Fruit fly (Drosophila melanogaster) whole organism, embryonic: Measurements from ENCODE around the gene Rad17.

Experiments
- Ada2b ChIP-seq: fragments of 200-800 bp; sonication (Bioruptor generic); IDR thresholded peaks from 2 replicates; pipeline ENCODE4 v1.3.6; 2022; ENCODE audit warnings: missing biosample characterization, missing genetic modification characterization
- Aef1 ChIP-seq: fragments of 200-800 bp; sonication (Bioruptor generic); IDR thresholded peaks from 3 replicates; pipeline ENCODE4 v1.3.6; 2022; ENCODE audit warnings: missing biosample characterization, missing genetic modification characterization
- Atf3 ChIP-seq: fragments of 200-800 bp; sonication (Bioruptor generic); optimal IDR thresholded peaks from 3 replicates; lab custom pipeline; 2016; ENCODE audit warnings: missing biosample characterization, missing genetic modification characterization
- CG10274 ChIP-seq: fragments of 200-800 bp; sonication (Bioruptor generic); optimal IDR thresholded peaks from 3 replicates; lab custom pipeline; 2017; ENCODE audit warnings: missing biosample characterization, mild to moderate bottlenecking, missing genetic modification characterization
- CG10366 ChIP-seq: fragments of 200-800 bp; sonication (Bioruptor generic); IDR thresholded peaks from 2 replicates; pipeline ENCODE4 v1.3.6; 2022; ENCODE audit warnings: missing biosample characterization, missing genetic modification characterization
- CG10462 ChIP-seq: fragments of 200-800 bp; sonication (Bioruptor generic); optimal IDR thresholded peaks from 2 replicates; lab custom pipeline; 2016; ENCODE audit warnings: missing biosample characterization, missing genetic modification characterization
- CG11696 ChIP-seq: fragments of 200-800 bp; sonication (Bioruptor generic); IDR thresholded peaks from 2 replicates; pipeline ENCODE4 v1.3.6; 2022; ENCODE audit warnings: missing biosample characterization, missing genetic modification characterization
- CG11723 ChIP-seq: fragments of 200-800 bp; sonication (Bioruptor generic); optimal IDR thresholded peaks from 2 replicates; lab custom pipeline; 2017; ENCODE audit warnings: missing biosample characterization, mild to moderate bottlenecking, missing genetic modification characterization
- CG12769 ChIP-seq: fragments of 200-800 bp; sonication (Bioruptor generic); optimal IDR thresholded peaks from 2 replicates; lab custom pipeline; 2019; ENCODE audit warnings: missing biosample characterization, mild to moderate bottlenecking, missing genetic modification characterization, moderate library complexity
- CG17359 ChIP-seq: fragments of 200-800 bp; sonication (Bioruptor generic); optimal IDR thresholded peaks from 3 replicates; lab custom pipeline; 2018; ENCODE audit warnings: missing biosample characterization, mild to moderate bottlenecking, missing genetic modification characterization, moderate library complexity
- CG1832 ChIP-seq: fragments of 200-800 bp; sonication (Bioruptor generic); optimal IDR thresholded peaks from 2 replicates; lab custom pipeline; 2017; ENCODE audit warnings: missing biosample characterization, mild to moderate bottlenecking, missing genetic modification characterization, inconsistent platforms
- CG2199 ChIP-seq: fragments of 200-800 bp; sonication (Bioruptor generic); IDR thresholded peaks from 3 replicates; pipeline ENCODE4 v1.3.6; 2022; ENCODE audit warnings: missing biosample characterization, missing genetic modification characterization
- CG4617 ChIP-seq: fragments of 200-800 bp; sonication (Bioruptor generic); optimal IDR thresholded peaks from 3 replicates; lab custom pipeline; 2016; ENCODE audit warnings: missing biosample characterization, missing genetic modification characterization, borderline replicate concordance
- CG6654 ChIP-seq: fragments of 200-800 bp; sonication (Bioruptor generic); optimal IDR thresholded peaks from 2 replicates; lab custom pipeline; 2017; ENCODE audit warnings: missing biosample characterization, mild to moderate bottlenecking, missing genetic modification characterization
- CG6813 ChIP-seq: fragments of 200-800 bp; sonication (Bioruptor generic); optimal IDR thresholded peaks from 2 replicates; lab custom pipeline; 2017; ENCODE audit warnings: missing biosample characterization, missing genetic modification characterization, mild to moderate bottlenecking, moderate library complexity, missing genetic modification reagents
- CG7556 ChIP-seq: fragments of 200-800 bp; sonication (Bioruptor generic); optimal IDR thresholded peaks from 2 replicates; lab custom pipeline; 2017; ENCODE audit warnings: missing biosample characterization, mild to moderate bottlenecking, missing genetic modification characterization
- CG7928 ChIP-seq: fragments of 200-800 bp; sonication (Bioruptor generic); optimal IDR thresholded peaks from 2 replicates; lab custom pipeline; 2017; ENCODE audit warnings: missing biosample characterization, mild to moderate bottlenecking, missing genetic modification characterization
- CG7987 ChIP-seq: fragments of 200-800 bp; sonication (Bioruptor generic); optimal IDR thresholded peaks from 2 replicates; lab custom pipeline; 2018; ENCODE audit warnings: missing biosample characterization, mild to moderate bottlenecking, missing genetic modification characterization, moderate library complexity
- CG8290 ChIP-seq, 3 experiments: fragments of 200-800 bp; sonication (Bioruptor generic); optimal IDR thresholded peaks; 2 replicates each; lab custom pipeline; 2016 to 2019; ENCODE audit warnings: missing biosample characterization in 3 of 3, missing genetic modification characterization in 3 of 3, mild to moderate bottlenecking in 2 of 3, moderate library complexity in 1 of 3
- CG8924 ChIP-seq: fragments of 200-800 bp; optimal IDR thresholded peaks from 3 replicates; lab custom pipeline; 2019; ENCODE audit warnings: missing biosample characterization, mild to moderate bottlenecking, missing genetic modification characterization, moderate library complexity
- Drgx ChIP-seq: fragments of 200-800 bp; sonication (Bioruptor generic); IDR thresholded peaks from 2 replicates; pipeline ENCODE4 v1.3.6; 2022; ENCODE audit warnings: missing biosample characterization, missing genetic modification characterization
- GATAe ChIP-seq: fragments of 200-800 bp; sonication (Bioruptor generic); conservative IDR thresholded peaks from 2 replicates; pipeline ENCODE4 v1.3.6; 2022; ENCODE audit warnings: missing biosample characterization, missing genetic modification characterization
- H15 ChIP-seq: fragments of 200-800 bp; sonication (Bioruptor generic); IDR thresholded peaks from 3 replicates; pipeline ENCODE4 v1.3.6; 2022; ENCODE audit warnings: missing biosample characterization, missing genetic modification characterization
- H2.0 ChIP-seq: fragments of 200-800 bp; sonication (Bioruptor generic); IDR thresholded peaks from 2 replicates; pipeline ENCODE4 v1.3.6; 2022; ENCODE audit warnings: missing biosample characterization, missing genetic modification characterization
- Hmr ChIP-seq: fragments of 200-800 bp; sonication (Bioruptor generic); optimal IDR thresholded peaks from 3 replicates; lab custom pipeline; 2017; ENCODE audit warnings: mild to moderate bottlenecking, missing biosample characterization, missing genetic modification reagents, missing genetic modification characterization
- Hr78 ChIP-seq, 2 experiments: fragments of 200-800 bp in 1 of 2; fragments of >200 bp in 1 of 2; sonication (Bioruptor generic) in 1 of 2; optimal IDR thresholded peaks; 2 replicates each; lab custom pipeline; 2017 to 2019; ENCODE audit warnings: missing biosample characterization in 2 of 2, missing genetic modification characterization in 2 of 2, mild to moderate bottlenecking in 1 of 2, moderate library complexity in 1 of 2
- Lpt ChIP-seq: fragments of >200 bp; optimal IDR thresholded peaks from 2 replicates; lab custom pipeline; 2018; ENCODE audit warnings: missing biosample characterization, missing genetic modification characterization
- Max ChIP-seq: fragments of 200-800 bp; sonication (Bioruptor generic); optimal IDR thresholded peaks from 2 replicates; lab custom pipeline; 2016; ENCODE audit warnings: missing biosample characterization, mild to moderate bottlenecking, missing genetic modification characterization
- NfI ChIP-seq: fragments of 200-800 bp; sonication (Bioruptor generic); optimal IDR thresholded peaks from 3 replicates; lab custom pipeline; 2018; ENCODE audit warnings: missing biosample characterization, mild to moderate bottlenecking, missing genetic modification characterization, moderate library complexity
- Oli ChIP-seq: fragments of 200-800 bp; sonication (Bioruptor generic); optimal IDR thresholded peaks from 2 replicates; lab custom pipeline; 2018; ENCODE audit warnings: missing biosample characterization, mild to moderate bottlenecking, missing genetic modification characterization, moderate library complexity
- Opbp ChIP-seq: fragments of 200-800 bp; sonication (Bioruptor generic); IDR thresholded peaks from 3 replicates; pipeline ENCODE4 v1.3.6; 2022; ENCODE audit warnings: missing biosample characterization, missing genetic modification characterization; ENCODE audit not compliant: partially characterized antibody
- Ssrp ChIP-seq: fragments of 200-800 bp; sonication (Bioruptor generic); optimal IDR thresholded peaks from 2 replicates; lab custom pipeline; 2018; ENCODE audit warnings: missing biosample characterization, mild to moderate bottlenecking, missing genetic modification characterization, moderate library complexity
- YL-1 ChIP-seq: fragments of 200-800 bp; sonication (Bioruptor generic); optimal IDR thresholded peaks from 3 replicates; lab custom pipeline; 2017; ENCODE audit warnings: missing biosample characterization, mild to moderate bottlenecking, missing genetic modification characterization
- ac ChIP-seq: fragments of 200-800 bp; sonication (Bioruptor generic); optimal IDR thresholded peaks from 3 replicates; lab custom pipeline; 2017; ENCODE audit warnings: missing biosample characterization, mild to moderate bottlenecking, missing genetic modification characterization
- ato ChIP-seq: fragments of 200-800 bp; sonication (Bioruptor generic); IDR thresholded peaks from 2 replicates; pipeline ENCODE4 v1.3.6; 2022; ENCODE audit warnings: missing biosample characterization, missing genetic modification characterization; ENCODE audit not compliant: partially characterized antibody
- bsh ChIP-seq, 2 experiments: fragments of 200-800 bp; sonication (Bioruptor generic); optimal IDR thresholded peaks; 2 replicates each; lab custom pipeline; 2017 to 2018; ENCODE audit warnings: mild to moderate bottlenecking in 2 of 2, missing biosample characterization in 2 of 2, missing genetic modification characterization in 2 of 2, moderate library complexity in 1 of 2
- fd64A ChIP-seq: fragments of 200-800 bp; sonication (Bioruptor generic); optimal IDR thresholded peaks from 3 replicates; lab custom pipeline; 2018; ENCODE audit warnings: missing biosample characterization, mild to moderate bottlenecking, missing genetic modification characterization
- gcm ChIP-seq: fragments of 200-800 bp; sonication (Bioruptor generic); optimal IDR thresholded peaks from 2 replicates; lab custom pipeline; 2019; ENCODE audit warnings: missing biosample characterization, mild to moderate bottlenecking, missing genetic modification characterization, moderate library complexity
- lmd ChIP-seq: fragments of 200-800 bp; sonication (Bioruptor generic); IDR thresholded peaks from 2 replicates; pipeline ENCODE4 v1.3.6; 2022; ENCODE audit warnings: missing biosample characterization, missing genetic modification characterization
- pan ChIP-seq, 4 experiments: fragments of >200 bp in 3 of 4; fragments of 200-800 bp in 1 of 4; sonication (Bioruptor generic) in 1 of 4; optimal IDR thresholded peaks in 3 of 4; IDR thresholded peaks in 1 of 4; 2 replicates each; pipeline versions ENCODE4 v1.3.6 to Lab custom; 2017 to 2022; ENCODE audit warnings: missing biosample characterization in 2 of 4, missing genetic modification characterization in 2 of 4, mixed read lengths in 1 of 4
- repo ChIP-seq: fragments of 200-800 bp; sonication (Bioruptor generic); optimal IDR thresholded peaks from 2 replicates; lab custom pipeline; 2016; ENCODE audit warnings: missing biosample characterization, missing genetic modification characterization
- rib ChIP-seq: fragments of 200-800 bp; sonication (Bioruptor generic); IDR thresholded peaks from 2 replicates; pipeline ENCODE4 v1.3.6; 2022; ENCODE audit warnings: missing biosample characterization, missing genetic modification characterization
- scrt ChIP-seq: fragments of 200-800 bp; sonication (Bioruptor generic); optimal IDR thresholded peaks from 2 replicates; lab custom pipeline; 2018; ENCODE audit warnings: missing biosample characterization, mild to moderate bottlenecking, missing genetic modification characterization, moderate library complexity
- slou ChIP-seq: fragments of 200-800 bp; sonication (Bioruptor generic); optimal IDR thresholded peaks from 3 replicates; lab custom pipeline; 2016; ENCODE audit warnings: missing biosample characterization, missing genetic modification characterization
- tgo ChIP-seq: fragments of 200-800 bp; sonication (Bioruptor generic); IDR thresholded peaks from 3 replicates; pipeline ENCODE4 v1.3.6; 2022; ENCODE audit warnings: missing biosample characterization, missing genetic modification characterization
- tna ChIP-seq: fragments of 200-800 bp; sonication (Bioruptor generic); IDR thresholded peaks from 2 replicates; pipeline ENCODE4 v1.3.6; 2022; ENCODE audit warnings: missing biosample characterization, missing genetic modification characterization; ENCODE audit not compliant: partially characterized antibody
- zf30C ChIP-seq: fragments of 200-800 bp; sonication (Bioruptor generic); optimal IDR thresholded peaks from 3 replicates; lab custom pipeline; 2018; ENCODE audit warnings: missing biosample characterization, mild to moderate bottlenecking, missing genetic modification characterization

Rad17 gene

DNA sequence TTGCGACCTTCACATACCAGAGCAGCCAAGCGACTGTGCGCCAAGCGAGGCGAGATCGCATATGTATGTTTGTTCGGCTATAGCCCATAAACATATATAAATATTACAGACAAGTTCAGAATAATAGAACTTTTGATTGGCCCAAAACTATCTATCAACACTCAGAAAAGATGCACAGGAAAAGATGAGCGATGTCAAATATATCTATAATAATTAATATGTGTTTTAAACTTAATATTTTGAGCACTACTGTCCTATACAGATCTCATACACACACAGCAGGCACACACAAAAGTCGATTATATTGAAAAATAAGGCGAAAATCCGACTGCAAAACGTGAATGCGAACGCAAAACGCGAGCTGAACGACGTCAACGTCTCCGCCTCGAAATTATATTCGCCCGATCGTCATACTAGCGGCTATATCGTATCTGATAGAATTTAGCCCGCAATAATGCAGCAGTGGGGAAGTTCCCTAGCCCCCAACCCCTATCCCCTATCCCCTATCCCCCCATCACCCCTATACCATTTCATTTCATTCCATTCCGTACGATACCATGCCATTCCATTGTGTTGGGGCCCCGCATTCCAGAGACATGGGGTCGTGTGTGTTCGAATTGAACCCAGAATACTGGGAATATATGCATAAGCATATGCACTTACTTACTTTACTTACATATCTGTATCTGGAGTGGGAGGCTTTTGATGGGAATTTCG lies 48.6 kb upstream of the Rad17 start (continued):
- TF ChIP-seq Aef1 (GFP tag; lab: Robert Waterston, UW) = peak; percentile 44; the same call in 1 of the 3 replicates
- TF ChIP-seq Atf3 (GFP tag; lab: Kevin White, UChicago) = no peak
- peak; percentile 42; the same call in 2 of the 3 replicates for TF ChIP-seq tgo
- no peak for TF ChIP-seq rib
- no peak for TF ChIP-seq zf30C (GFP tag; lab: Kevin White, UChicago)
- no peak for TF ChIP-seq CG1832 (GFP tag; lab: Kevin White, UChicago)
- peak; percentile 74; the same call in 2 of the 3 replicates for TF ChIP-seq CG2199
- TF ChIP-seq CG6813 (GFP tag; lab: Kevin White, UChicago) = peak; percentile 21
- TF ChIP-seq CG17359 = no peak
- TF ChIP-seq CG11696 (GFP tag; lab: Robert Waterston, UW) = peak; percentile 86
- TF ChIP-seq Opbp = no peak
- no peak for TF ChIP-seq CG6654 (GFP tag; lab: Kevin White, UChicago)
- TF ChIP-seq GATAe (GFP tag; lab: Robert Waterston, UW) = no peak
- no peak for TF ChIP-seq Ssrp (tag; lab: Kevin White, UChicago)
- peak; percentile 94 for TF ChIP-seq gcm (GFP tag; lab: Kevin White, UChicago)
- no peak for TF ChIP-seq slou (GFP tag; lab: Kevin White, UChicago)
- TF ChIP-seq Drgx = no peak
- TF ChIP-seq CG10462 (GFP tag; lab: Kevin White, UChicago) = no peak
- TF ChIP-seq Oli (tag; lab: Kevin White, UChicago) = peak; percentile 3
- TF ChIP-seq CG10366 (GFP tag; lab: Robert Waterston, UW) = peak; percentile 33
- TF ChIP-seq ac (GFP tag; lab: Kevin White, UChicago) = no peak
- no peak for TF ChIP-seq Lpt (GFP tag; lab: Kevin White, UChicago)
- TF ChIP-seq H15 = no peak
- no peak for TF ChIP-seq CG4617
- TF ChIP-seq bsh (GFP tag; optimal IDR thresholded peaks at IDR 0.05; lab: Kevin White, UChicago) = no peak
- TF ChIP-seq Hr78 (GFP tag; optimal IDR thresholded peaks at IDR 0.05; lab: Kevin White, UChicago) = peak in 1 of 2 experiments; percentile 20
- TF ChIP-seq repo = no peak
- TF ChIP-seq scrt (GFP tag; lab: Kevin White, UChicago) = peak; percentile 2
- TF ChIP-seq fd64A (GFP tag; lab: Kevin White, UChicago) = no peak
- TF ChIP-seq ato (GFP tag; lab: Robert Waterston, UW) = no peak
- peak; percentile 28 for TF ChIP-seq CG7928 (GFP tag; lab: Kevin White, UChicago)
- peak; percentile 16 for TF ChIP-seq CG7556 (GFP tag; lab: Kevin White, UChicago)
- TF ChIP-seq CG8290 (GFP tag; optimal IDR thresholded peaks at IDR 0.05; lab: Kevin White, UChicago) = no peak
- peak in 1 of 2 experiments; percentile 21 for TF ChIP-seq CG8290 (tag; optimal IDR thresholded peaks at IDR 0.05; lab: Kevin White, UChicago)
- TF ChIP-seq CG10274 (GFP tag; lab: Kevin White, UChicago) = no peak
- TF ChIP-seq CG12769 = peak; percentile 62
- TF ChIP-seq tna (GFP tag; lab: Robert Waterston, UW) = no peak
- no peak for TF ChIP-seq YL-1 (GFP tag; lab: Kevin White, UChicago)
- no peak for TF ChIP-seq CG7987 (GFP tag; lab: Kevin White, UChicago)
- TF ChIP-seq CG8924 (tag; lab: Kevin White, UChicago) = peak; percentile 3
- peak; percentile 48 for TF ChIP-seq Hmr (GFP tag; lab: Kevin White, UChicago)
- TF ChIP-seq Max (GFP tag; lab: Kevin White, UChicago) = no peak
- no peak for TF ChIP-seq H2.0
- no peak for TF ChIP-seq NfI
- TF ChIP-seq pan (optimal IDR thresholded peaks at IDR 0.05; lab: Kevin White, UChicago) = no peak
- TF ChIP-seq pan (GFP tag; optimal IDR thresholded peaks at IDR 0.05 in 1 of 2, IDR thresholded peaks at IDR 0.05 in 1 of 2) = peak in 1 of 2 experiments; percentile 54
- no peak for TF ChIP-seq CG11723 (GFP tag; lab: Kevin White, UChicago)
- TF ChIP-seq lmd = peak; percentile 31; the same call in 1 of the 2 replicates
- TF ChIP-seq Ada2b (GFP tag; lab: Robert Waterston, UW) = peak; percentile 45
